Worm (Caenorhabditis elegans) whole organism, late embryonic: Measurements from ENCODE around the gene T23G4.127.

Source experiments
- ceh-19 ChIP-seq: fragments of 200-800 bp; sonication (Bioruptor generic); optimal IDR thresholded peaks from 2 replicates; lab custom pipeline; 2018; ENCODE audit warnings: mild to moderate bottlenecking, missing genetic modification characterization, missing compliant biosample characterization
- ceh-6 ChIP-seq: fragments of 200-800 bp; sonication (Bioruptor generic); optimal IDR thresholded peaks from 2 replicates; lab custom pipeline; 2018; ENCODE audit warnings: mild to moderate bottlenecking, missing genetic modification characterization, missing compliant biosample characterization
- gmeb-2 ChIP-seq: sonication (generic microtip); optimal IDR thresholded peaks from 2 replicates; lab custom pipeline; 2016; ENCODE audit warnings: missing genetic modification characterization, inconsistent platforms, missing compliant biosample characterization
- ztf-16 ChIP-seq: sonication (generic microtip); optimal IDR thresholded peaks from 2 replicates; lab custom pipeline; 2017; ENCODE audit warnings: missing genetic modification characterization, missing compliant biosample characterization

- TF ChIP-seq gmeb-2 (tag; lab: Kevin White, UChicago) (no peak), ceh-19 (no peak), ztf-16 (tag; lab: Kevin White, UChicago) (no peak), ceh-6 (GFP tag; lab: Kevin White, UChicago) (no peak)
Measured at ce11 chrIV:13699384-13699788, 883 bp upstream of the T23G4.127 start.
